Worm (Caenorhabditis elegans) whole organism, late embryonic: ENCODE measurements around the gene ZK218.3.

Source experiments
- ama-1 ChIP-seq: fragments of 150-350 bp; optimal IDR thresholded peaks from 2 replicates; lab custom pipeline; 2014
- ceh-18 ChIP-seq: sonication (generic microtip); optimal IDR thresholded peaks from 2 replicates; lab custom pipeline; 2016; ENCODE audit warnings: missing genetic modification characterization, missing compliant biosample characterization
- ets-4 ChIP-seq: sonication (generic microtip); optimal IDR thresholded peaks from 2 replicates; lab custom pipeline; 2016; ENCODE audit warnings: missing genetic modification characterization, missing compliant biosample characterization
- lin-11 ChIP-seq: fragments of 200-800 bp; sonication (Bioruptor generic); optimal IDR thresholded peaks from 2 replicates; lab custom pipeline; 2018; ENCODE audit warnings: mild to moderate bottlenecking, missing genetic modification characterization, missing compliant biosample characterization
- odd-2 ChIP-seq: sonication (generic microtip); optimal IDR thresholded peaks from 2 replicates; lab custom pipeline; 2017; ENCODE audit warnings: antibody characterized with exemption, mild to moderate bottlenecking, missing genetic modification characterization, missing compliant biosample characterization
- pqm-1 ChIP-seq: sonication (generic microtip); optimal IDR thresholded peaks from 2 replicates; lab custom pipeline; 2016; ENCODE audit warnings: missing genetic modification characterization, missing compliant biosample characterization
- sox-2 ChIP-seq: fragments of 200-800 bp; sonication (Bioruptor generic); IDR thresholded peaks from 2 replicates; pipeline ENCODE4 v1.3.6; 2022; ENCODE audit warnings: missing genetic modification reagents, missing genetic modification characterization, missing compliant biosample characterization

- no peak for TF ChIP-seq ama-1 (lab: Kevin White, UChicago)
- no peak for TF ChIP-seq ceh-18 (tag; lab: Kevin White, UChicago)
- no peak for TF ChIP-seq pqm-1
- no peak for TF ChIP-seq odd-2 (tag; lab: Kevin White, UChicago)
- no peak for TF ChIP-seq lin-11 (tag; lab: Kevin White, UChicago)
- TF ChIP-seq sox-2: no peak
- no peak for TF ChIP-seq ets-4
Observed at ce11 chrV:17061585-17061984, 37.0 kb downstream of the ZK218.3 start, which contains the start of gene F28B1.9.
